Fruit fly (Drosophila melanogaster): ENCODE measurements around the gene Tmtc1.

Gene Tmtc1

DNA sequence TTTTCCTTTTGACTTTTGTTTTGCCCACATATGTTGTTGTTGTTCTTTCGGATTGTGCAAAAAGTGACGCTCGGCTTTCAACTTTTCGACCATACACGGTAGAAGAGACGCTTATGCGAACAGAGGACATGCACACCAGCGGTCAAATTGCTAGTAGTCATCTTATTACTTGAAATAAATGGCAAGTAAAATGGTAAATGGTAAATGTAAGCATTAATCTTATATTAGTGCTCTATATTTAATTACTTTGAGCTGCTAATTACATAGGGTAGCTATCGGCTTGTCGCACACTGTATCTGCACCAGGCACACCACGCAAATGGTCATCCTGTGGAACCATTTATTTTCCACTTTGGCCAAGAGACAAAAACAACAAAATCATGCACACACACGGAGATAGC is 43.8 kb downstream of the Tmtc1 start (continued):
- TF ChIP-seq CG15011 (GFP tag; optimal IDR thresholded peaks at IDR 0.05) (no peak), CG8281 (tag; optimal IDR thresholded peaks at IDR 0.05) (no peak), row (GFP tag; IDR thresholded peaks at IDR 0.05) (peak; percentile 43; the same call in 2 of the 3 replicates), Dek (tag; optimal IDR thresholded peaks at IDR 0.05) (no peak), dysf (GFP tag; IDR thresholded peaks at IDR 0.05) (0 out of 3 replicates have a peak, but pooled peaks have one; percentile 36), CG17829 (tag; optimal IDR thresholded peaks at IDR 0.05) (no peak), CG7839 (tag; optimal IDR thresholded peaks at IDR 0.05) (peak; percentile 33), CG2712 (tag; optimal IDR thresholded peaks at IDR 0.05) (no peak), CG10979 (tag; optimal IDR thresholded peaks at IDR 0.05) (no peak), Hsf (GFP tag; optimal IDR thresholded peaks at IDR 0.05) (no peak), mam (GFP tag; optimal IDR thresholded peaks at IDR 0.05) (no peak), Atf6 (GFP tag; IDR thresholded peaks at IDR 0.05) (peak; percentile 10; the same call in 1 of the 2 replicates), HLH3B (GFP tag; IDR thresholded peaks at IDR 0.05) (0 out of 2 replicates have a peak, but pooled peaks have one; percentile 17), CG7271 (tag; optimal IDR thresholded peaks at IDR 0.05) (no peak), zfh1 (GFP tag; IDR thresholded peaks at IDR 0.05) (no peak), TFAM (GFP tag; optimal IDR thresholded peaks at IDR 0.05) (no peak), slbo (GFP tag; IDR thresholded peaks at IDR 0.05) (peak; percentile 52; the same call in 1 of the 2 replicates), H15 (GFP tag; IDR thresholded peaks at IDR 0.05) (no peak), CG10431 (GFP tag; optimal IDR thresholded peaks at IDR 0.05) (no peak), CG8089 (GFP tag; optimal IDR thresholded peaks at IDR 0.05) (no peak), gcm2 (GFP tag; optimal IDR thresholded peaks at IDR 0.05) (no peak), CG14050 (GFP tag; IDR thresholded peaks at IDR 0.05) (no peak), dmrt99B (tag; optimal IDR thresholded peaks at IDR 0.05) (peak; percentile 37), chinmo (GFP tag; IDR thresholded peaks at IDR 0.05; ENCODE audit: partially characterized antibody) (no peak), wdn (GFP tag; IDR thresholded peaks at IDR 0.05) (no peak), Asciz (GFP tag; optimal IDR thresholded peaks at IDR 0.05) (no peak), CG10543 (GFP tag; optimal IDR thresholded peaks at IDR 0.05) (no peak), CG4617 (GFP tag; optimal IDR thresholded peaks at IDR 0.05; ENCODE audit: borderline replicate concordance) (no peak), luna (GFP tag; optimal IDR thresholded peaks at IDR 0.05) (no peak), Dp (GFP tag; optimal IDR thresholded peaks at IDR 0.05) (no peak), sisA (GFP tag; IDR thresholded peaks at IDR 0.05) (peak; percentile 51; the same call in 1 of the 2 replicates), repo (GFP tag; optimal IDR thresholded peaks at IDR 0.05) (no peak), ERR (GFP tag; optimal IDR thresholded peaks at IDR 0.05) (no peak), CG11247 (GFP tag; IDR thresholded peaks at IDR 0.05) (peak; percentile 9; the same call in 1 of the 2 replicates), sens (GFP tag) (peak; percentile 51), CG15514 (GFP tag; optimal IDR thresholded peaks at IDR 0.05) (peak; percentile 5), CG1603 (tag; optimal IDR thresholded peaks at IDR 0.05) (peak; percentile 53), Elba2 (GFP tag; optimal IDR thresholded peaks at IDR 0.05) (no peak), fru (optimal IDR thresholded peaks at IDR 0.05) (no peak), CG30020 (tag; optimal IDR thresholded peaks at IDR 0.05) (no peak), Lpt (GFP tag; optimal IDR thresholded peaks at IDR 0.05) (no peak), CG14965 (GFP tag; optimal IDR thresholded peaks at IDR 0.05; ENCODE audit: borderline replicate concordance) (no peak), twi (tag; optimal IDR thresholded peaks at IDR 0.05) (no peak), exex (tag; optimal IDR thresholded peaks at IDR 0.05) (no peak), CG30403 (GFP tag; optimal IDR thresholded peaks at IDR 0.05) (no peak), CG11093 (GFP tag; IDR thresholded peaks at IDR 0.05) (no peak), klu (GFP tag; IDR thresholded peaks at IDR 0.05) (no peak), sna (GFP tag; IDR thresholded peaks at IDR 0.05; ENCODE audit: partially characterized antibody) (no peak), CG2199 (GFP tag; IDR thresholded peaks at IDR 0.05) (no peak), yki (optimal IDR thresholded peaks at IDR 0.05) (no peak), p53 (GFP tag; optimal IDR thresholded peaks at IDR 0.05) (no peak), Hr39 (optimal IDR thresholded peaks at IDR 0.05) (no peak), gcm (GFP tag; optimal IDR thresholded peaks at IDR 0.05) (no peak)
